Worm (Caenorhabditis elegans) whole organism, L3 larva: ENCODE data around the gene R02F11.12.

ENCODE experiments used
- ceh-82 ChIP-seq: fragments of 150-350 bp; optimal IDR thresholded peaks from 2 replicates; lab custom pipeline; 2014; ENCODE audit warnings: missing biosample characterization, missing genetic modification characterization
- hmg-11 ChIP-seq: sonication (generic microtip); optimal IDR thresholded peaks from 2 replicates; lab custom pipeline; 2016; ENCODE audit warnings: missing genetic modification characterization, missing compliant biosample characterization
- nhr-12 ChIP-seq: fragments of 150-350 bp; optimal IDR thresholded peaks from 2 replicates; lab custom pipeline; 2014; ENCODE audit warnings: missing biosample characterization, missing genetic modification characterization
- nhr-76 ChIP-seq: fragments of 150-350 bp; sonication (generic microtip); optimal IDR thresholded peaks from 5 replicates; lab custom pipeline; 2014; ENCODE audit warnings: missing biosample characterization, missing genetic modification characterization
- pqm-1 ChIP-seq: fragments of 150-350 bp; optimal IDR thresholded peaks from 2 replicates; lab custom pipeline; 2017; ENCODE audit warnings: missing biosample characterization, missing genetic modification characterization, inconsistent platforms
- skn-1 ChIP-seq: fragments of 150-350 bp; optimal IDR thresholded peaks from 2 replicates; lab custom pipeline; 2014; ENCODE audit warnings: missing biosample characterization, missing genetic modification characterization

ce11 chrV:4810653-4811052 lies 20.2 kb downstream of the R02F11.12 start:
- TF ChIP-seq hmg-11 (tag; lab: Kevin White, UChicago): peak; percentile 70
- TF ChIP-seq ceh-82 (tag; lab: Kevin White, UChicago): no peak
- TF ChIP-seq nhr-76: no peak
- no peak for TF ChIP-seq skn-1 (tag; lab: Kevin White, UChicago)
- TF ChIP-seq nhr-12 (tag; lab: Kevin White, UChicago): no peak
- TF ChIP-seq pqm-1 (tag; lab: Kevin White, UChicago): no peak
